Worm (Caenorhabditis elegans) whole organism, L1 larva: Measurements from ENCODE around the gene nhr-8.

ENCODE experiments used
- lin-39 ChIP-seq: fragments of 150-350 bp; optimal IDR thresholded peaks from 2 replicates; lab custom pipeline; 2014; ENCODE audit warnings: missing biosample characterization, missing genetic modification reagents, missing genetic modification characterization
- nhr-237 ChIP-seq: fragments of 150-350 bp; optimal IDR thresholded peaks from 2 replicates; lab custom pipeline; 2014; ENCODE audit warnings: missing biosample characterization, missing genetic modification characterization
- nhr-76 ChIP-seq: sonication (generic microtip); optimal IDR thresholded peaks from 2 replicates; lab custom pipeline; 2017; ENCODE audit warnings: missing biosample characterization, missing genetic modification characterization
- skn-1 ChIP-seq: fragments of 150-350 bp; optimal IDR thresholded peaks from 2 replicates; lab custom pipeline; 2014; ENCODE audit warnings: missing biosample characterization, missing genetic modification characterization
- unc-130 ChIP-seq: fragments of 150-350 bp; optimal IDR thresholded peaks from 2 replicates; lab custom pipeline; 2017; ENCODE audit warnings: missing biosample characterization, missing genetic modification characterization, inconsistent platforms

- TF ChIP-seq skn-1 (tag; lab: Kevin White, UChicago) (no peak), lin-39 (tag; lab: Kevin White, UChicago) (no peak), nhr-76 (tag; lab: Kevin White, UChicago) (no peak), unc-130 (no peak), nhr-237 (tag; lab: Kevin White, UChicago) (no peak)
Observed at ce11 chrIV:7698320-7698719, 12.5 kb upstream of the nhr-8 start, which contains the start of gene flp-13.
